Worm (Caenorhabditis elegans) whole organism, L3 larva: Measurements from ENCODE around the gene sec-22.

Experiments used
- ZK546.5 ChIP-seq: sonication (generic microtip); optimal IDR thresholded peaks from 2 replicates; lab custom pipeline; 2017; ENCODE audit warnings: missing biosample characterization, missing genetic modification characterization
- aly-2 ChIP-seq: fragments of 150-350 bp; optimal IDR thresholded peaks from 2 replicates; lab custom pipeline; 2014; ENCODE audit warnings: missing biosample characterization, missing genetic modification characterization
- ama-1 ChIP-seq: fragments of 150-350 bp; optimal IDR thresholded peaks from 2 replicates; lab custom pipeline; 2018
- ceh-28 ChIP-seq: fragments of 150-350 bp; optimal IDR thresholded peaks from 2 replicates; lab custom pipeline; 2014; ENCODE audit warnings: missing biosample characterization, missing genetic modification reagents, missing genetic modification characterization
- ceh-82 ChIP-seq: fragments of 150-350 bp; optimal IDR thresholded peaks from 2 replicates; lab custom pipeline; 2014; ENCODE audit warnings: missing biosample characterization, missing genetic modification characterization
- daf-12 ChIP-seq: fragments of 150-350 bp; optimal IDR thresholded peaks from 2 replicates; lab custom pipeline; 2014; ENCODE audit warnings: missing biosample characterization, missing genetic modification reagents, missing genetic modification characterization
- egl-27 ChIP-seq: sonication (generic microtip); optimal IDR thresholded peaks from 4 replicates; lab custom pipeline; 2017; ENCODE audit warnings: missing biosample characterization, missing genetic modification reagents, missing genetic modification characterization
- egl-5 ChIP-seq: fragments of 150-350 bp; optimal IDR thresholded peaks from 2 replicates; lab custom pipeline; 2017; ENCODE audit warnings: missing biosample characterization, missing genetic modification reagents, missing genetic modification characterization, inconsistent platforms
- elt-2 ChIP-seq: sonication (generic microtip); optimal IDR thresholded peaks from 2 replicates; lab custom pipeline; 2016; ENCODE audit warnings: missing genetic modification reagents, mild to moderate bottlenecking, missing genetic modification characterization, missing compliant biosample characterization
- elt-3 ChIP-seq, 3 experiments: fragments of 150-350 bp in 1 of 3; sonication (generic microtip) in 2 of 3; optimal IDR thresholded peaks; 2 replicates in 2 of 3; 4 replicates in 1 of 3; lab custom pipeline; 2014 to 2017; ENCODE audit warnings: missing biosample characterization in 3 of 3, missing genetic modification characterization in 3 of 3
- fkh-2 ChIP-seq: fragments of 150-350 bp; optimal IDR thresholded peaks from 2 replicates; lab custom pipeline; 2014; ENCODE audit warnings: missing biosample characterization, missing genetic modification reagents, missing genetic modification characterization
- fos-1 ChIP-seq: fragments of 150-350 bp; optimal IDR thresholded peaks from 2 replicates; lab custom pipeline; 2014; ENCODE audit warnings: missing biosample characterization, missing genetic modification characterization
- hmg-11 ChIP-seq: sonication (generic microtip); optimal IDR thresholded peaks from 2 replicates; lab custom pipeline; 2016; ENCODE audit warnings: missing genetic modification characterization, missing compliant biosample characterization
- lin-15B ChIP-seq: fragments of 150-350 bp; optimal IDR thresholded peaks from 2 replicates; lab custom pipeline; 2014; ENCODE audit warnings: missing biosample characterization, missing genetic modification characterization
- lin-39 ChIP-seq: fragments of 150-350 bp; optimal IDR thresholded peaks from 2 replicates; lab custom pipeline; 2018; ENCODE audit warnings: missing biosample characterization, missing genetic modification reagents, missing genetic modification characterization
- lsy-12 ChIP-seq: sonication (generic microtip); optimal IDR thresholded peaks from 2 replicates; lab custom pipeline; 2016; ENCODE audit warnings: mild to moderate bottlenecking, missing genetic modification characterization, missing compliant biosample characterization
- mdl-1 ChIP-seq: fragments of 150-350 bp; optimal IDR thresholded peaks from 2 replicates; lab custom pipeline; 2014; ENCODE audit warnings: missing biosample characterization, missing genetic modification characterization
- mml-1 ChIP-seq: fragments of 150-350 bp; sonication (generic microtip); optimal IDR thresholded peaks from 3 replicates; lab custom pipeline; 2014; ENCODE audit warnings: missing biosample characterization, missing genetic modification characterization
- nfya-1 ChIP-seq: sonication (generic microtip); optimal IDR thresholded peaks from 2 replicates; lab custom pipeline; 2017; ENCODE audit warnings: missing genetic modification characterization, mild to moderate bottlenecking, missing compliant biosample characterization, antibody characterized with exemption, moderate library complexity; ENCODE audit not compliant: insufficient read depth
- nhr-11 ChIP-seq: fragments of 150-350 bp; optimal IDR thresholded peaks from 2 replicates; lab custom pipeline; 2014; ENCODE audit warnings: missing biosample characterization, missing genetic modification characterization
- nhr-12 ChIP-seq: fragments of 150-350 bp; optimal IDR thresholded peaks from 2 replicates; lab custom pipeline; 2014; ENCODE audit warnings: missing biosample characterization, missing genetic modification characterization
- nhr-25 ChIP-seq: sonication (generic microtip); optimal IDR thresholded peaks from 2 replicates; lab custom pipeline; 2017; ENCODE audit warnings: missing biosample characterization, missing genetic modification characterization
- nhr-28 ChIP-seq: fragments of 150-350 bp; optimal IDR thresholded peaks from 2 replicates; lab custom pipeline; 2014; ENCODE audit warnings: missing biosample characterization, missing genetic modification characterization
- nhr-43 ChIP-seq: sonication (generic microtip); optimal IDR thresholded peaks from 2 replicates; lab custom pipeline; 2016; ENCODE audit warnings: mild to moderate bottlenecking, missing genetic modification characterization, missing compliant biosample characterization; ENCODE audit not compliant: poor library complexity, severe bottlenecking
- pqm-1 ChIP-seq: fragments of 150-350 bp; optimal IDR thresholded peaks from 2 replicates; lab custom pipeline; 2017; ENCODE audit warnings: missing biosample characterization, missing genetic modification characterization, inconsistent platforms
- sea-2 ChIP-seq: fragments of 150-350 bp; sonication (generic microtip); optimal IDR thresholded peaks from 4 replicates; lab custom pipeline; 2014; ENCODE audit warnings: missing biosample characterization, missing genetic modification reagents, missing genetic modification characterization
- snpc-4 ChIP-seq: fragments of 150-350 bp; optimal IDR thresholded peaks from 2 replicates; lab custom pipeline; 2014; ENCODE audit warnings: missing biosample characterization, missing genetic modification characterization
- tbx-2 ChIP-seq: sonication (generic microtip); optimal IDR thresholded peaks from 2 replicates; lab custom pipeline; 2016; ENCODE audit warnings: mild to moderate bottlenecking, missing genetic modification characterization, missing compliant biosample characterization
- unc-39 ChIP-seq: sonication (generic microtip); optimal IDR thresholded peaks from 4 replicates; lab custom pipeline; 2017; ENCODE audit warnings: missing biosample characterization, missing genetic modification characterization
- unc-62 ChIP-seq: fragments of 150-350 bp; sonication (generic microtip); optimal IDR thresholded peaks from 4 replicates; lab custom pipeline; 2014; ENCODE audit warnings: missing biosample characterization, missing genetic modification reagents, missing genetic modification characterization
- ztf-4 ChIP-seq: fragments of 150-350 bp; optimal IDR thresholded peaks from 2 replicates; lab custom pipeline; 2014; ENCODE audit warnings: missing biosample characterization, missing genetic modification characterization

sec-22 gene

ce11 chrX:1046156-1046831 lies 10.9 kb downstream of the sec-22 start, which contains the start of gene vpat-1:
TSS of gene vpat-1 (minus strand) at chrX:1046206.
- TF ChIP-seq mdl-1 (tag; lab: Kevin White, UChicago) (no peak), nhr-11 (no peak), pqm-1 (tag; lab: Kevin White, UChicago) (peak; percentile 86), ztf-4 (tag; lab: Kevin White, UChicago) (no peak), elt-2 (tag; lab: Kevin White, UChicago) (peak; percentile 89), daf-12 (tag; lab: Kevin White, UChicago) (no peak), elt-3 (tag; optimal IDR thresholded peaks at IDR 0.05; lab: Kevin White, UChicago) (no peak), nhr-28 (tag; lab: Kevin White, UChicago) (no peak), nfya-1 (tag; lab: Kevin White, UChicago) (no peak), ceh-28 (tag; lab: Kevin White, UChicago) (peak; percentile 54), lin-39 (no peak)

ce11 chrX:1051041-1051440 lies 15.7 kb downstream of the sec-22 start:
- TF ChIP-seq lin-39 (peak; percentile 44), lin-15B (no peak), egl-5 (peak; percentile 19), nfya-1 (tag; lab: Kevin White, UChicago) (peak; percentile 28), tbx-2 (tag; lab: Kevin White, UChicago) (no peak), egl-27 (tag; lab: Kevin White, UChicago) (no peak), nhr-25 (no peak), snpc-4 (no peak)
- TF ChIP-seq, all 47 proteins: peak for 3

ce11 chrX:1052960-1053359 lies 17.6 kb downstream of the sec-22 start:
- no peak for TF ChIP-seq mml-1 (tag; lab: Kevin White, UChicago)
- TF ChIP-seq lin-15B, result no peak
- no peak for TF ChIP-seq sea-2 (GFP tag; lab: Kevin White, UChicago)
- TF ChIP-seq nhr-12 (tag; lab: Kevin White, UChicago), result no peak
- no peak for TF ChIP-seq egl-5
- no peak for TF ChIP-seq egl-27 (tag; lab: Kevin White, UChicago)
- TF ChIP-seq nhr-11, result no peak
- no peak for TF ChIP-seq fos-1

ce11 chrX:1053929-1054328 lies 18.6 kb downstream of the sec-22 start, which contains the start of gene ncs-3:
TSS of gene ncs-3 (plus strand) at chrX:1054081.
- TF ChIP-seq unc-62, result no peak
- TF ChIP-seq aly-2 (tag; lab: Kevin White, UChicago), result no peak
- no peak for TF ChIP-seq ZK546.5 (tag; lab: Kevin White, UChicago)
- no peak for TF ChIP-seq nhr-25
- TF ChIP-seq lsy-12 (tag; lab: Kevin White, UChicago), result no peak
- no peak for TF ChIP-seq tbx-2 (tag; lab: Kevin White, UChicago)
- no peak for TF ChIP-seq ceh-82
- no peak for TF ChIP-seq ama-1 (lab: Kevin White, UChicago)
- no peak for TF ChIP-seq fkh-2 (tag; lab: Kevin White, UChicago)
- no peak for TF ChIP-seq nhr-12 (tag; lab: Kevin White, UChicago)
- no peak for TF ChIP-seq unc-39 (tag; lab: Kevin White, UChicago)
- peak; percentile 18 for TF ChIP-seq nfya-1 (tag; lab: Kevin White, UChicago)
- peak; percentile 33 for TF ChIP-seq egl-5
- TF ChIP-seq pqm-1 (tag; lab: Kevin White, UChicago), result no peak
- no peak for TF ChIP-seq nhr-43 (tag; lab: Kevin White, UChicago)

ce11 chrX:1057821-1058377 lies 22.6 kb downstream of the sec-22 start:
- peak; percentile 0 for TF ChIP-seq hmg-11
- no peak for TF ChIP-seq aly-2 (tag; lab: Kevin White, UChicago)

- TF ChIP-seq nhr-11 (no peak), lin-39 (peak; percentile 25), mml-1 (tag; lab: Kevin White, UChicago) (no peak), nfya-1 (tag; lab: Kevin White, UChicago) (peak; percentile 25)
Measured at ce11 chrX:1060705-1061104, 25.4 kb downstream of the sec-22 start.
